Worm (Caenorhabditis elegans) whole organism, young adult: ENCODE measurements around the gene Y53G8AR.5.

ENCODE experiments used
- B0261.1 ChIP-seq: sonication (generic microtip); optimal IDR thresholded peaks from 2 replicates; lab custom pipeline; 2016; ENCODE audit warnings: mild to moderate bottlenecking, missing genetic modification characterization, moderate library complexity, missing compliant biosample characterization
- B0336.3 ChIP-seq: fragments of 200-800 bp; sonication (Bioruptor generic); IDR thresholded peaks from 2 replicates; pipeline ENCODE4 v1.3.6; 2022; ENCODE audit warnings: missing genetic modification characterization, missing compliant biosample characterization
- C06A6.2 ChIP-seq: fragments of 200-800 bp; sonication (Bioruptor generic); conservative IDR thresholded peaks from 2 replicates; pipeline ENCODE4 v1.3.6; 2022; ENCODE audit warnings: missing genetic modification characterization, missing compliant biosample characterization
- C17E4.6 ChIP-seq: fragments of 200-800 bp; sonication (Bioruptor generic); IDR thresholded peaks from 2 replicates; pipeline ENCODE4 v1.3.6; 2022; ENCODE audit warnings: missing genetic modification reagents, missing genetic modification characterization, missing compliant biosample characterization
- F10E7.11 ChIP-seq: sonication (generic microtip); optimal IDR thresholded peaks from 2 replicates; lab custom pipeline; 2017; ENCODE audit warnings: mild to moderate bottlenecking, missing genetic modification characterization, moderate library complexity, missing compliant biosample characterization
- F33H1.4 ChIP-seq: fragments of 200-800 bp; sonication (Bioruptor generic); IDR thresholded peaks from 2 replicates; pipeline ENCODE4 v1.3.6; 2022; ENCODE audit warnings: missing genetic modification reagents, missing genetic modification characterization, missing compliant biosample characterization
- F39B2.1 ChIP-seq: fragments of 200-800 bp; sonication (Bioruptor generic); IDR thresholded peaks from 2 replicates; pipeline ENCODE4 v1.3.6; 2022; ENCODE audit warnings: missing genetic modification reagents, missing genetic modification characterization, missing compliant biosample characterization
- F57A8.1 ChIP-seq: fragments of 200-800 bp; sonication (Bioruptor generic); optimal IDR thresholded peaks from 2 replicates; lab custom pipeline; 2018; ENCODE audit warnings: mild to moderate bottlenecking, missing genetic modification characterization, moderate library complexity, missing compliant biosample characterization
- K11D2.4 ChIP-seq: fragments of 200-800 bp; sonication (Bioruptor generic); IDR thresholded peaks from 2 replicates; pipeline ENCODE4 v1.3.6; 2022; ENCODE audit warnings: missing genetic modification reagents, missing genetic modification characterization, missing compliant biosample characterization
- K12H6.12 ChIP-seq: fragments of 200-800 bp; sonication (Bioruptor generic); optimal IDR thresholded peaks from 2 replicates; lab custom pipeline; 2018; ENCODE audit warnings: mild to moderate bottlenecking, missing genetic modification characterization, missing compliant biosample characterization
- T07F8.4 ChIP-seq: sonication (generic microtip); optimal IDR thresholded peaks from 2 replicates; lab custom pipeline; 2016; ENCODE audit warnings: mild to moderate bottlenecking, missing genetic modification characterization, moderate library complexity, missing compliant biosample characterization
- T26A5.8 ChIP-seq: sonication (generic microtip); optimal IDR thresholded peaks from 2 replicates; lab custom pipeline; 2016; ENCODE audit warnings: missing genetic modification characterization, missing compliant biosample characterization
- akir-1 ChIP-seq: fragments of 200-800 bp; sonication (Bioruptor generic); optimal IDR thresholded peaks from 2 replicates; lab custom pipeline; 2018; ENCODE audit warnings: mild to moderate bottlenecking, missing genetic modification characterization, moderate library complexity, missing compliant biosample characterization
- aptf-2 ChIP-seq: fragments of 200-800 bp; sonication (Bioruptor generic); conservative IDR thresholded peaks from 2 replicates; pipeline ENCODE4 v1.3.6; 2022; ENCODE audit warnings: missing genetic modification reagents, missing genetic modification characterization, missing compliant biosample characterization
- attf-5 ChIP-seq: fragments of 200-800 bp; sonication (Bioruptor generic); optimal IDR thresholded peaks from 2 replicates; lab custom pipeline; 2018; ENCODE audit warnings: mild to moderate bottlenecking, missing genetic modification characterization, missing compliant biosample characterization
- attf-6 ChIP-seq: fragments of 200-800 bp; sonication (Bioruptor generic); IDR thresholded peaks from 2 replicates; pipeline ENCODE4 v1.3.6; 2022; ENCODE audit warnings: missing genetic modification reagents, missing genetic modification characterization, missing compliant biosample characterization
- cebp-1 ChIP-seq, 2 experiments: fragments of 200-800 bp in 1 of 2; sonication (Bioruptor generic) in 1 of 2; sonication (generic microtip) in 1 of 2; IDR thresholded peaks in 1 of 2; optimal IDR thresholded peaks in 1 of 2; 2 replicates each; pipeline versions ENCODE4 v1.3.6 to Lab custom; 2017 to 2022; ENCODE audit warnings: missing compliant biosample characterization in 2 of 2, missing genetic modification characterization in 2 of 2, mild to moderate bottlenecking in 1 of 2, missing genetic modification reagents in 1 of 2, moderate library complexity in 1 of 2
- ceh-100 ChIP-seq: fragments of 200-800 bp; sonication (Bioruptor generic); IDR thresholded peaks from 2 replicates; pipeline ENCODE4 v1.3.6; 2022; ENCODE audit warnings: missing genetic modification reagents, missing genetic modification characterization, missing compliant biosample characterization
- ceh-58 ChIP-seq: fragments of 200-800 bp; sonication (Bioruptor generic); IDR thresholded peaks from 2 replicates; pipeline ENCODE4 v1.3.6; 2022; ENCODE audit warnings: missing genetic modification characterization, missing compliant biosample characterization
- egl-44 ChIP-seq: fragments of 200-800 bp; sonication (Bioruptor generic); IDR thresholded peaks from 2 replicates; pipeline ENCODE4 v1.3.6; 2022; ENCODE audit warnings: missing genetic modification reagents, missing genetic modification characterization, missing compliant biosample characterization
- egrh-3 ChIP-seq: fragments of 200-800 bp; sonication (Bioruptor generic); IDR thresholded peaks from 2 replicates; pipeline ENCODE4 v1.3.6; 2022; ENCODE audit warnings: missing genetic modification reagents, missing genetic modification characterization, missing compliant biosample characterization
- ets-4 ChIP-seq: fragments of 200-800 bp; sonication (Bioruptor generic); optimal IDR thresholded peaks from 2 replicates; lab custom pipeline; 2018; ENCODE audit warnings: mild to moderate bottlenecking, missing genetic modification characterization, missing compliant biosample characterization
- fkh-3 ChIP-seq: sonication (generic microtip); optimal IDR thresholded peaks from 2 replicates; lab custom pipeline; 2016; ENCODE audit warnings: mild to moderate bottlenecking, missing genetic modification characterization, missing compliant biosample characterization
- gei-17 ChIP-seq: fragments of 200-800 bp; sonication (Bioruptor generic); optimal IDR thresholded peaks from 2 replicates; lab custom pipeline; 2018; ENCODE audit warnings: mild to moderate bottlenecking, missing genetic modification characterization, missing compliant biosample characterization
- hmg-1.2 ChIP-seq: fragments of 200-800 bp; sonication (Bioruptor generic); IDR thresholded peaks from 2 replicates; pipeline ENCODE4 v1.3.6; 2022; ENCODE audit warnings: missing genetic modification reagents, missing genetic modification characterization, missing compliant biosample characterization
- hsf-1 ChIP-seq: fragments of 200-800 bp; sonication (Bioruptor generic); IDR thresholded peaks from 2 replicates; pipeline ENCODE4 v1.3.6; 2022; ENCODE audit warnings: missing genetic modification reagents, missing genetic modification characterization, missing compliant biosample characterization
- lin-35 ChIP-seq, 3 experiments: fragments of 150-350 bp in 2 of 3; sonication (generic microtip) in 1 of 3; optimal IDR thresholded peaks; 2 replicates each; lab custom pipeline; 2014 to 2018; ENCODE audit warnings: missing biosample characterization in 3 of 3, missing genetic modification characterization in 3 of 3, missing genetic modification reagents in 3 of 3
- lir-1 ChIP-seq: fragments of 200-800 bp; sonication (Bioruptor generic); conservative IDR thresholded peaks from 2 replicates; pipeline ENCODE4 v1.3.6; 2022; ENCODE audit warnings: missing genetic modification reagents, missing genetic modification characterization, missing compliant biosample characterization
- lsl-1 ChIP-seq: fragments of 200-800 bp; sonication (Bioruptor generic); optimal IDR thresholded peaks from 2 replicates; lab custom pipeline; 2018; ENCODE audit warnings: mild to moderate bottlenecking, missing genetic modification characterization, moderate library complexity, missing compliant biosample characterization
- lsy-27 ChIP-seq: sonication (generic microtip); optimal IDR thresholded peaks from 2 replicates; lab custom pipeline; 2017; ENCODE audit warnings: missing genetic modification characterization, mild to moderate bottlenecking, missing compliant biosample characterization, antibody characterized with exemption, missing genotype, borderline replicate concordance; ENCODE audit not compliant: insufficient read depth
- madf-6 ChIP-seq: fragments of 200-800 bp; sonication (Bioruptor generic); IDR thresholded peaks from 2 replicates; pipeline ENCODE4 v1.3.6; 2022; ENCODE audit warnings: missing genetic modification reagents, missing genetic modification characterization, missing compliant biosample characterization
- mxl-1 ChIP-seq: sonication (generic microtip); optimal IDR thresholded peaks from 2 replicates; lab custom pipeline; 2016; ENCODE audit warnings: missing genetic modification characterization, missing compliant biosample characterization
- nfya-1 ChIP-seq: sonication (generic microtip); optimal IDR thresholded peaks from 2 replicates; lab custom pipeline; 2017; ENCODE audit warnings: antibody characterized with exemption, missing compliant biosample characterization, missing genetic modification characterization, borderline replicate concordance; ENCODE audit not compliant: insufficient read depth
- nhr-80 ChIP-seq: sonication (generic microtip); optimal IDR thresholded peaks from 2 replicates; lab custom pipeline; 2016; ENCODE audit warnings: missing genetic modification characterization, missing compliant biosample characterization
- nhr-90 ChIP-seq: sonication (generic microtip); optimal IDR thresholded peaks from 2 replicates; lab custom pipeline; 2016; ENCODE audit warnings: missing genotype, mild to moderate bottlenecking, missing genetic modification characterization, missing compliant biosample characterization
- rcor-1 ChIP-seq: fragments of 200-800 bp; sonication (Bioruptor generic); IDR thresholded peaks from 2 replicates; pipeline ENCODE4 v1.3.6; 2022; ENCODE audit warnings: missing genetic modification reagents, missing genetic modification characterization, missing compliant biosample characterization
- snpc-1.1 ChIP-seq: sonication (generic microtip); optimal IDR thresholded peaks from 2 replicates; lab custom pipeline; 2017; ENCODE audit warnings: missing genetic modification characterization, mild to moderate bottlenecking, missing compliant biosample characterization, antibody characterized with exemption, moderate library complexity, missing genotype, missing genetic modification reagents; ENCODE audit not compliant: insufficient read depth
- tbp1 ChIP-seq: fragments of 200-800 bp; sonication (Bioruptor generic); optimal IDR thresholded peaks from 2 replicates; lab custom pipeline; 2018; ENCODE audit warnings: mild to moderate bottlenecking, missing genetic modification characterization, missing compliant biosample characterization
- tlf-1 ChIP-seq: fragments of 200-800 bp; sonication (Bioruptor generic); optimal IDR thresholded peaks from 2 replicates; lab custom pipeline; 2018; ENCODE audit warnings: mild to moderate bottlenecking, missing genetic modification characterization, missing compliant biosample characterization
- unc-62 ChIP-seq: fragments of 150-350 bp; optimal IDR thresholded peaks from 2 replicates; lab custom pipeline; 2014; ENCODE audit warnings: missing biosample characterization, missing genetic modification reagents, missing genetic modification characterization
- ztf-26 ChIP-seq: sonication (generic microtip); optimal IDR thresholded peaks from 2 replicates; lab custom pipeline; 2017; ENCODE audit warnings: missing genetic modification characterization, missing compliant biosample characterization
- ztf-3 ChIP-seq: fragments of 200-800 bp; sonication (Bioruptor generic); optimal IDR thresholded peaks from 2 replicates; lab custom pipeline; 2018; ENCODE audit warnings: mild to moderate bottlenecking, missing genetic modification characterization, missing compliant biosample characterization
- ztf-6 ChIP-seq: fragments of 200-800 bp; sonication (Bioruptor generic); IDR thresholded peaks from 2 replicates; pipeline ENCODE4 v1.3.6; 2022; ENCODE audit warnings: missing genetic modification reagents, missing genetic modification characterization, missing compliant biosample characterization

Gene Y53G8AR.5

ce11 chrIII:3279304-3279703 lies 17.9 kb upstream of the Y53G8AR.5 start (continued):
- TF ChIP-seq K11D2.4, result peak; percentile 80
- TF ChIP-seq tlf-1 (GFP tag; lab: Kevin White, UChicago), result peak; percentile 0
- TF ChIP-seq K12H6.12 (tag; lab: Kevin White, UChicago), result peak; percentile 34
- peak; percentile 6 for TF ChIP-seq gei-17 (GFP tag; lab: Kevin White, UChicago)
- TF ChIP-seq attf-5, result peak; percentile 62
- TF ChIP-seq ceh-58, result no peak
- no peak for TF ChIP-seq aptf-2 (GFP tag; lab: Robert Waterston, UW)
- no peak for TF ChIP-seq lsy-27 (tag; lab: Kevin White, UChicago)
- TF ChIP-seq nhr-80, result peak; percentile 14
- no peak for TF ChIP-seq T07F8.4 (tag; lab: Kevin White, UChicago)
- TF ChIP-seq lir-1, result no peak
- TF ChIP-seq C06A6.2 (GFP tag; lab: Robert Waterston, UW), result peak; percentile 77
- peak; percentile 91 for TF ChIP-seq ztf-26 (tag; lab: Kevin White, UChicago)
- TF ChIP-seq nfya-1 (tag; lab: Kevin White, UChicago), result no peak
- peak; percentile 46; the same call in 1 of the 2 replicates for TF ChIP-seq B0336.3
- TF ChIP-seq lin-35 (GFP tag; optimal IDR thresholded peaks at IDR 0.05; lab: Kevin White, UChicago), result peak in 1 of 3 experiments; percentile 56
- TF ChIP-seq tbp1, result peak; percentile 43
- TF ChIP-seq snpc-1.1 (tag; lab: Kevin White, UChicago), result no peak
- TF ChIP-seq cebp-1 (GFP tag; IDR thresholded peaks at IDR 0.05; lab: Robert Waterston, UW), result no peak
- TF ChIP-seq cebp-1 (tag; optimal IDR thresholded peaks at IDR 0.05; lab: Kevin White, UChicago), result peak; percentile 69
- TF ChIP-seq lsl-1 (GFP tag; lab: Kevin White, UChicago), result no peak
- TF ChIP-seq, all 124 proteins: peak for 19

ce11 chrIII:3281860-3282358 lies 15.3 kb upstream of the Y53G8AR.5 start, which contains the start of gene mfsd-8:
Gene mfsd-8, plus strand, starts transcription at chrIII:3282308.
- TF ChIP-seq nhr-80, result peak; percentile 88
- TF ChIP-seq fkh-3 (tag; lab: Kevin White, UChicago), result no peak
- TF ChIP-seq ets-4 (GFP tag; lab: Kevin White, UChicago), result peak; percentile 63
- no peak for TF ChIP-seq F39B2.1 (GFP tag; lab: Robert Waterston, UW)
- TF ChIP-seq attf-5, result no peak
- TF ChIP-seq, all 124 proteins: peak for 2

ce11 chrIII:3294283-3294793 lies 2.9 kb upstream of the Y53G8AR.5 start, which contains the start of the genes Y53G8AR.8 and Y53G8AR.6:
Gene Y53G8AR.8, minus strand, starts transcription at chrIII:3294330.
Gene Y53G8AR.6, plus strand, starts transcription at chrIII:3294743.
- no peak for TF ChIP-seq unc-62
- no peak for TF ChIP-seq B0336.3
- TF ChIP-seq hsf-1 (GFP tag; lab: Robert Waterston, UW), result no peak
- TF ChIP-seq attf-5, result no peak
- TF ChIP-seq nhr-90 (tag; lab: Kevin White, UChicago), result no peak
- TF ChIP-seq F33H1.4 (GFP tag; lab: Robert Waterston, UW), result peak; percentile 79
- no peak for TF ChIP-seq egl-44 (GFP tag; lab: Robert Waterston, UW)
- no peak for TF ChIP-seq mxl-1
- TF ChIP-seq hmg-1.2 (GFP tag; lab: Robert Waterston, UW), result peak; percentile 98
- TF ChIP-seq C17E4.6, result no peak
- TF ChIP-seq rcor-1 (GFP tag; lab: Robert Waterston, UW), result 0 out of 2 replicates have a peak, but pooled peaks have one; percentile 12
- no peak for TF ChIP-seq nfya-1 (tag; lab: Kevin White, UChicago)
- no peak for TF ChIP-seq akir-1 (GFP tag; lab: Kevin White, UChicago)
- no peak for TF ChIP-seq attf-6 (GFP tag; lab: Robert Waterston, UW)
- TF ChIP-seq T26A5.8 (tag; lab: Kevin White, UChicago), result no peak
- TF ChIP-seq ztf-6 (GFP tag; lab: Robert Waterston, UW), result no peak
- TF ChIP-seq lsl-1 (GFP tag; lab: Kevin White, UChicago), result peak; percentile 50
- no peak for TF ChIP-seq F10E7.11
- no peak for TF ChIP-seq egrh-3 (GFP tag; lab: Robert Waterston, UW)
- no peak for TF ChIP-seq cebp-1 (GFP tag; IDR thresholded peaks at IDR 0.05; lab: Robert Waterston, UW)
- no peak for TF ChIP-seq cebp-1 (tag; optimal IDR thresholded peaks at IDR 0.05; lab: Kevin White, UChicago)
- TF ChIP-seq ceh-58, result no peak
- no peak for TF ChIP-seq F57A8.1 (GFP tag; lab: Kevin White, UChicago)
- no peak for TF ChIP-seq ceh-100
- no peak for TF ChIP-seq C06A6.2 (GFP tag; lab: Robert Waterston, UW)
- TF ChIP-seq ztf-3 (GFP tag; lab: Kevin White, UChicago), result no peak
- no peak for TF ChIP-seq B0261.1 (tag; lab: Kevin White, UChicago)
- peak; percentile 45; the same call in 1 of the 2 replicates for TF ChIP-seq madf-6 (GFP tag; lab: Robert Waterston, UW)
